Worm (Caenorhabditis elegans): ENCODE results near the gene gst-4.

Gene gst-4

DNA sequence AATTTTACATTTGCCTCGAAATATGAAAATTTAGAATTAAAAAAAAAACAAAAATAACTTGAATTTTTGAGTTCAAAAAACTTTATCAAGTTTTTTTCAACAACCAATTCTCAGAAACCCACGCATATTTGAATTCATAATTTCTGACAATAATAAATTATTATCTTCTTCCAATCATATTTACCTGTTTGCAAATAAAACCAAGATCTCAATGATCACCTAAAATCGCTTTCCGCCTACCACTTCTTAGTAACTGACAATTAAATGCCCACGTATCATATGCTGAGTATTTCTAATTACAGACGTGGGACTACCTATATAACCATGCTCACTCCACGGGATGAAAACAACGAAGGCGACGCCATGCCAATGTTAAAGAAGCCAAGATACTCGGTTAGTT, 19.7 kb downstream of the gst-4 start, which contains the start of gene pps-1:
Gene pps-1, plus strand, starts transcription at position 301 of the 400 bp plus-strand sequence.
- TF ChIP-seq elt-2 (tag; optimal IDR thresholded peaks at IDR 0.05) = no peak
- TF ChIP-seq unc-39 (tag; optimal IDR thresholded peaks at IDR 0.05) = no peak
- no peak for TF ChIP-seq lin-15B (tag; optimal IDR thresholded peaks at IDR 0.05)
- no peak for TF ChIP-seq eor-1 (tag; optimal IDR thresholded peaks at IDR 0.05)
- TF ChIP-seq zag-1 (tag; optimal IDR thresholded peaks at IDR 0.05) = no peak
- no peak for TF ChIP-seq nhr-28 (tag; optimal IDR thresholded peaks at IDR 0.05)
- no peak for TF ChIP-seq fkh-2 (tag; optimal IDR thresholded peaks at IDR 0.05)
- no peak for TF ChIP-seq nhr-12 (tag; optimal IDR thresholded peaks at IDR 0.05)
- no peak for TF ChIP-seq mml-1 (tag; optimal IDR thresholded peaks at IDR 0.05)
- TF ChIP-seq R02D3.7 (tag; optimal IDR thresholded peaks at IDR 0.05) = no peak
- no peak for TF ChIP-seq sea-2 (GFP tag; optimal IDR thresholded peaks at IDR 0.05)
- no peak for TF ChIP-seq nhr-25 (tag; optimal IDR thresholded peaks at IDR 0.05)
- TF ChIP-seq nhr-67 (tag; optimal IDR thresholded peaks at IDR 0.05) = no peak
- TF ChIP-seq ama-1 (optimal IDR thresholded peaks at IDR 0.05) = no peak
- TF ChIP-seq ceh-82 (tag; optimal IDR thresholded peaks at IDR 0.05) = no peak
- TF ChIP-seq ceh-9 (tag; optimal IDR thresholded peaks at IDR 0.05) = no peak
- TF ChIP-seq egl-27 (tag; optimal IDR thresholded peaks at IDR 0.05) = no peak
- no peak for TF ChIP-seq pha-4 (tag; optimal IDR thresholded peaks at IDR 0.05)

DNA sequence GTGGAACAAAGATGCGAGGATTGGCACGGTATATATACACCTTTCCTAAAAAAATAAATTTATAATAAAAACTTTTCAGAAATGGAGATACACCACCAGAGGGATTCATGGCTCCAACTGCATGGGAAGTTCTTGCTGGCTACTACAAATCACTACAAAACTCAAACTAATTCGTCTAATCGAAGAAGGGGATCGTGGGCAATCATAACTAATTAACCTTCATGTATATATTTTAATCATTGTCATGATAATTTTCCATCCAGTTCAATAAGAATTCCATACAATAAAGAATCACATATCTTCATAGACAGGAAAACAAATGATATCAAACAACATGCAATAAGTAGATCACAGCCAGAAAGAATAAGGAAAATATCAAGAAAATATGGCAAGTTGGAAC, 22.1 kb downstream of the gst-4 start:
- no peak for TF ChIP-seq nhr-43 (tag; optimal IDR thresholded peaks at IDR 0.05; ENCODE audit: poor library complexity, severe bottlenecking)

DNA sequence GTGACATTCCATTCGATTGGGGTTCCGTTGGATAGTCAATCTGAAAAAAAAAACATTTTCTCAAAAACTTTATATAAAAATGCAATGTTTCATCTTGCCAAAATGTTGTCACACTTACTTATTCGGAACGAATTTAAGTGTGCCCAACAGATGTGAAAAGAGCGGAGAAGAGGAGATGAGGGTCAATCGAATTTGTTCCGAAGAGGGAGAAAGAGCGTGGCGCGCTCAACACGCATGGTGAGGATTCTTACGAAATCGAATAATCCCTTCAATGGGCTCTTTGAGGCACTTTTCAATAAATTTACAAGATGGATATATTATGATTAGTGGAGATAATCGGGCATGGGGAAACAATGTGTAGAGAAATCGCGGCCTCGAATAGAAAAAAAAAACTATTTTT, 28.8 kb downstream of the gst-4 start:
- TF ChIP-seq fkh-10 (GFP tag; optimal IDR thresholded peaks at IDR 0.05) (peak; percentile 93), pha-4 (tag; optimal IDR thresholded peaks at IDR 0.05) (no peak)

DNA sequence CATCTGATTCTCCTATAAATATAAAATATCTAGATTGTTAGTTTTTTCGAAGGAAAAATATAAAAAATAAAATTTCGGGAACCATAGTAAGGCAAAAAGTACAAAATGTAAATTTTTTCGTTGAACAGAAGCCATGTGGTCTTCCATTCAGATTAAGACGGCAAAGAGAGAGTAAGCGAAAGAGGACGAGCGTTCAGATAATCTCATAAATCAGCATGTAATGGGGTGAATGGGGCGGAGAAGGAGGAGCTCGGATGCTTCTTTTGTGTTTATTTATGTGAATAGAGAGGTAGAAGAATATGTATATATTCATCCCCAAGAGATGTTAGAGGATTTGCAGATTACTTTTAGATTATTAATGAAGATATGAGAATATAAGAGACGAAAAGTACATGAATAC, 32.3 kb downstream of the gst-4 start, which contains the start of gene pxf-1:
Gene pxf-1, minus strand, starts transcription at position 14 of the 400 bp plus-strand sequence.
- no peak for TF ChIP-seq mml-1 (tag; optimal IDR thresholded peaks at IDR 0.05)
- peak; percentile 52 for TF ChIP-seq egl-5 (tag; optimal IDR thresholded peaks at IDR 0.05)

DNA sequence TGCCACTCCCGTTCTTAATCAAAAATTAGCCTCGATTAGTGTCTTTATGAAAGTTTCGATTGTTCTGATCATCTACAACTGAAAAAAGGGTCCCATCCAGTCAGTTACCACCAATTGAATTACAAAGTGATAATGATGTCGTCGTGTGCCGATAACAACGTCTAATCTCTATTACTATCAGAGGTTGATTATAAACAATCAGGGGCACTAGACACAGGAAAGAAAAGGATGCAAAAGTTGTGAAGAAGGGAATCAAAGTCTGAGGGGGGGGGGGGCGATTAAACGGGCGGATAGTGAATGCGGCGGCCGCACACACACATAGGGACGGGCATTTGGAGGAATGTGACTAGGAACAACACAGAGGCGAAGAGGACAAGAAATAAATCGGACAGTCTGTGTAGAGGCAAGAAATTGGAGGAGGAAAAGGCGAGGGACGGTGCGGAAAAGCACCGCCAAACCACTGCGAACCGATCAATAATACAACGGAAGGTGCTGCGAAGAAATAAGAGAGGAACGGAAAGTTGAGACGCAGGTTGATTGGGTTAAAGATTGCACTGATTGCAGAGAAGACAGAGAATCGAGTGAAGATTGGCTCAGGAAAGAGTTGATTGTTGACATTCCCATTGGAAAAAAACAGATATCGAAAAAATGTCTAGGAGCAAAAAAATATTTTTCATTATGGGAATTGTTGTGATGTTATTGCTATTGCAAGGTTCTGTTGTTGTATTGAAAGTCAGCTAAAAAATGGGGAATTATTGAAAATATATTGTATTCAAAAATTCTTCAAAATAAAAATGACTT, 33.1 kb downstream of the gst-4 start:
- TF ChIP-seq jun-1 (tag; optimal IDR thresholded peaks at IDR 0.05) = no peak
- no peak for TF ChIP-seq lsy-12 (tag; optimal IDR thresholded peaks at IDR 0.05)
- TF ChIP-seq ztf-4 (tag; optimal IDR thresholded peaks at IDR 0.05) = no peak
- no peak for TF ChIP-seq zag-1 (tag; optimal IDR thresholded peaks at IDR 0.05)
- TF ChIP-seq nhr-67 (tag; optimal IDR thresholded peaks at IDR 0.05) = no peak
- TF ChIP-seq tbx-2 (tag; optimal IDR thresholded peaks at IDR 0.05) = no peak
- no peak for TF ChIP-seq ceh-16 (tag; optimal IDR thresholded peaks at IDR 0.05)
- no peak for TF ChIP-seq fkh-2 (tag; optimal IDR thresholded peaks at IDR 0.05)
- peak; percentile 29 for TF ChIP-seq nfya-1 (tag; optimal IDR thresholded peaks at IDR 0.05; ENCODE audit: insufficient read depth)
- TF ChIP-seq nhr-28 (tag; optimal IDR thresholded peaks at IDR 0.05) = no peak
- TF ChIP-seq unc-39 (tag; optimal IDR thresholded peaks at IDR 0.05) = no peak
- no peak for TF ChIP-seq nhr-11 (tag; optimal IDR thresholded peaks at IDR 0.05)
- no peak for TF ChIP-seq nhr-23 (tag; optimal IDR thresholded peaks at IDR 0.05)
- TF ChIP-seq fkh-10 (GFP tag; optimal IDR thresholded peaks at IDR 0.05) = no peak
- TF ChIP-seq mml-1 (tag; optimal IDR thresholded peaks at IDR 0.05) = no peak
- no peak for TF ChIP-seq nhr-43 (tag; optimal IDR thresholded peaks at IDR 0.05; ENCODE audit: poor library complexity, severe bottlenecking)
- TF ChIP-seq mdl-1 (tag; optimal IDR thresholded peaks at IDR 0.05) = no peak
- TF ChIP-seq eor-1 (tag; optimal IDR thresholded peaks at IDR 0.05) = no peak
- TF ChIP-seq egl-5 (tag; optimal IDR thresholded peaks at IDR 0.05) = no peak
- TF ChIP-seq nhr-77 (tag; optimal IDR thresholded peaks at IDR 0.05) = no peak
- peak; percentile 56 for TF ChIP-seq pha-4 (tag; optimal IDR thresholded peaks at IDR 0.05)
- TF ChIP-seq daf-12 (tag; optimal IDR thresholded peaks at IDR 0.05) = no peak
- peak; percentile 24 for TF ChIP-seq ceh-28 (tag; optimal IDR thresholded peaks at IDR 0.05)
- no peak for TF ChIP-seq fos-1 (tag; optimal IDR thresholded peaks at IDR 0.05)
- no peak for TF ChIP-seq ama-1 (optimal IDR thresholded peaks at IDR 0.05)
- TF ChIP-seq ztf-11 (tag; optimal IDR thresholded peaks at IDR 0.05) = no peak
- no peak for TF ChIP-seq snpc-4 (tag; optimal IDR thresholded peaks at IDR 0.05)
- TF ChIP-seq nhr-25 (tag; optimal IDR thresholded peaks at IDR 0.05) = peak; percentile 16
- no peak for TF ChIP-seq nhr-76 (tag; optimal IDR thresholded peaks at IDR 0.05)
- TF ChIP-seq egl-27 (tag; optimal IDR thresholded peaks at IDR 0.05) = no peak
- no peak for TF ChIP-seq sea-2 (GFP tag; optimal IDR thresholded peaks at IDR 0.05)
- TF ChIP-seq unc-62 (GFP tag; optimal IDR thresholded peaks at IDR 0.05) = no peak
- no peak for TF ChIP-seq pqm-1 (tag; optimal IDR thresholded peaks at IDR 0.05)
- no peak for TF ChIP-seq ceh-9 (tag; optimal IDR thresholded peaks at IDR 0.05)
- no peak for TF ChIP-seq elt-1 (tag; optimal IDR thresholded peaks at IDR 0.05)
- TF ChIP-seq skn-1 (tag; optimal IDR thresholded peaks at IDR 0.05) = no peak
- no peak for TF ChIP-seq elt-3 (tag; optimal IDR thresholded peaks at IDR 0.05)
- no peak for TF ChIP-seq ceh-82 (tag; optimal IDR thresholded peaks at IDR 0.05)

Data from whole organism, L3 larva.